Worm (Caenorhabditis elegans) whole organism, L1 larva: ENCODE data around the gene F58D2.4.

Experiments
- C04F5.9 ChIP-seq: sonication (generic microtip); optimal IDR thresholded peaks from 2 replicates; lab custom pipeline; 2016; ENCODE audit warnings: missing genetic modification characterization, missing compliant biosample characterization
- F16B12.6 ChIP-seq: fragments of 150-350 bp; optimal IDR thresholded peaks from 2 replicates; lab custom pipeline; 2014; ENCODE audit warnings: missing biosample characterization, missing genetic modification characterization
- Y116A8C.19 ChIP-seq: sonication (generic microtip); optimal IDR thresholded peaks from 2 replicates; lab custom pipeline; 2016; ENCODE audit warnings: missing compliant biosample characterization, missing genetic modification characterization, borderline replicate concordance
- alr-1 ChIP-seq: fragments of 200-800 bp; sonication (Bioruptor generic); optimal IDR thresholded peaks from 2 replicates; lab custom pipeline; 2018; ENCODE audit warnings: borderline replicate concordance, mild to moderate bottlenecking, missing genetic modification characterization, missing compliant biosample characterization
- ama-1 ChIP-seq: fragments of 150-350 bp; optimal IDR thresholded peaks from 2 replicates; lab custom pipeline; 2014
- blmp-1 ChIP-seq: fragments of 150-350 bp; optimal IDR thresholded peaks from 2 replicates; lab custom pipeline; 2014; ENCODE audit warnings: missing biosample characterization, missing genetic modification characterization
- ceh-82 ChIP-seq, 3 experiments: fragments of 150-350 bp in 1 of 3; sonication (generic microtip) in 2 of 3; optimal IDR thresholded peaks; 2 replicates each; lab custom pipeline; 2014 to 2017; ENCODE audit warnings: missing biosample characterization in 3 of 3, missing genetic modification characterization in 3 of 3
- ces-1 ChIP-seq: fragments of 150-350 bp; optimal IDR thresholded peaks from 2 replicates; lab custom pipeline; 2014; ENCODE audit warnings: missing biosample characterization, missing genetic modification reagents, missing genetic modification characterization
- dpl-1 ChIP-seq, 3 experiments: fragments of 150-350 bp in 2 of 3; sonication (generic microtip) in 1 of 3; optimal IDR thresholded peaks; 2 replicates each; lab custom pipeline; 2014 to 2017; ENCODE audit warnings: missing biosample characterization in 3 of 3, missing genetic modification characterization in 3 of 3, missing genetic modification reagents in 3 of 3
- dsc-1 ChIP-seq: sonication (generic microtip); optimal IDR thresholded peaks from 2 replicates; lab custom pipeline; 2016; ENCODE audit warnings: mild to moderate bottlenecking, missing genetic modification characterization, missing compliant biosample characterization
- efl-1 ChIP-seq, 4 experiments: fragments of 150-350 bp; optimal IDR thresholded peaks in 3 of 4; peaks in 1 of 4; 1 replicate in 1 of 4; 2 replicates in 3 of 4; lab custom pipeline; 2014; ENCODE audit warnings: missing biosample characterization in 2 of 4, missing genetic modification characterization in 2 of 4, missing genetic modification reagents in 2 of 4
- efl-3 ChIP-seq: fragments of 200-800 bp; sonication (Bioruptor generic); optimal IDR thresholded peaks from 2 replicates; lab custom pipeline; 2018; ENCODE audit warnings: mild to moderate bottlenecking, missing genetic modification characterization, missing compliant biosample characterization
- egl-13 ChIP-seq: sonication (generic microtip); optimal IDR thresholded peaks from 2 replicates; lab custom pipeline; 2016; ENCODE audit warnings: missing genotype, missing genetic modification reagents, missing genetic modification characterization, missing compliant biosample characterization
- fkh-10 ChIP-seq: sonication (generic microtip); optimal IDR thresholded peaks from 2 replicates; lab custom pipeline; 2017; ENCODE audit warnings: missing biosample characterization, missing genetic modification reagents, missing genetic modification characterization
- fkh-4 ChIP-seq: sonication (generic microtip); optimal IDR thresholded peaks from 2 replicates; lab custom pipeline; 2016; ENCODE audit warnings: missing compliant biosample characterization, missing genetic modification characterization, borderline replicate concordance
- fkh-8 ChIP-seq: sonication (generic microtip); optimal IDR thresholded peaks from 2 replicates; lab custom pipeline; 2016; ENCODE audit warnings: mild to moderate bottlenecking, missing genetic modification characterization, missing compliant biosample characterization
- hlh-17 ChIP-seq: fragments of 200-800 bp; sonication (Bioruptor generic); optimal IDR thresholded peaks from 2 replicates; lab custom pipeline; 2018; ENCODE audit warnings: missing genetic modification characterization, mild to moderate bottlenecking, missing compliant biosample characterization, moderate library complexity, borderline replicate concordance
- hlh-4 ChIP-seq: sonication (generic microtip); optimal IDR thresholded peaks from 2 replicates; lab custom pipeline; 2016; ENCODE audit warnings: mild to moderate bottlenecking, missing genetic modification characterization, missing compliant biosample characterization
- hpl-2 ChIP-seq: fragments of 150-350 bp; optimal IDR thresholded peaks from 2 replicates; lab custom pipeline; 2014; ENCODE audit warnings: missing biosample characterization, missing genetic modification reagents, missing genetic modification characterization
- irx-1 ChIP-seq: sonication (generic microtip); optimal IDR thresholded peaks from 2 replicates; lab custom pipeline; 2016; ENCODE audit warnings: missing genetic modification characterization, missing compliant biosample characterization
- jun-1 ChIP-seq: fragments of 150-350 bp; optimal IDR thresholded peaks from 2 replicates; lab custom pipeline; 2014; ENCODE audit warnings: missing biosample characterization, missing genetic modification reagents, missing genetic modification characterization
- lin-14 ChIP-seq: fragments of 200-800 bp; sonication (Bioruptor generic); optimal IDR thresholded peaks from 2 replicates; lab custom pipeline; 2018; ENCODE audit warnings: mild to moderate bottlenecking, missing genetic modification characterization, moderate library complexity, missing compliant biosample characterization
- lin-15B ChIP-seq: fragments of 150-350 bp; sonication (generic microtip); optimal IDR thresholded peaks from 3 replicates; lab custom pipeline; 2014; ENCODE audit warnings: missing biosample characterization, missing genetic modification characterization
- lin-35 ChIP-seq, 2 experiments: fragments of 150-350 bp; optimal IDR thresholded peaks; 2 replicates each; lab custom pipeline; 2014; ENCODE audit warnings: missing biosample characterization in 2 of 2, missing genetic modification characterization in 2 of 2, missing genetic modification reagents in 2 of 2
- lin-39 ChIP-seq: fragments of 150-350 bp; optimal IDR thresholded peaks from 2 replicates; lab custom pipeline; 2014; ENCODE audit warnings: missing biosample characterization, missing genetic modification reagents, missing genetic modification characterization
- lsy-2 ChIP-seq, 2 experiments: fragments of 150-350 bp; optimal IDR thresholded peaks; 2 replicates each; lab custom pipeline; 2014; ENCODE audit warnings: missing biosample characterization in 2 of 2, missing genetic modification characterization in 2 of 2
- mdl-1 ChIP-seq, 2 experiments: fragments of 150-350 bp; optimal IDR thresholded peaks; 2 replicates each; lab custom pipeline; 2014 to 2017; ENCODE audit warnings: missing biosample characterization in 2 of 2, missing genetic modification characterization in 2 of 2, inconsistent platforms in 1 of 2
- mef-2 ChIP-seq: fragments of 150-350 bp; optimal IDR thresholded peaks from 2 replicates; lab custom pipeline; 2014; ENCODE audit warnings: missing biosample characterization, missing genetic modification characterization
- mep-1 ChIP-seq: fragments of 150-350 bp; optimal IDR thresholded peaks from 2 replicates; lab custom pipeline; 2014; ENCODE audit warnings: missing biosample characterization, missing genetic modification characterization
- nhr-19 ChIP-seq: fragments of 200-800 bp; sonication (Bioruptor generic); conservative IDR thresholded peaks from 2 replicates; pipeline ENCODE4 v1.3.6; 2022; ENCODE audit warnings: missing genetic modification characterization, missing compliant biosample characterization
- nhr-20 ChIP-seq: sonication (generic microtip); optimal IDR thresholded peaks from 2 replicates; lab custom pipeline; 2016; ENCODE audit warnings: mild to moderate bottlenecking, missing genetic modification characterization, missing compliant biosample characterization
- nhr-71 ChIP-seq: sonication (generic microtip); optimal IDR thresholded peaks from 2 replicates; lab custom pipeline; 2016; ENCODE audit warnings: mild to moderate bottlenecking, missing genetic modification characterization, moderate library complexity, missing compliant biosample characterization
- nhr-85 ChIP-seq: sonication (generic microtip); peaks from one replicate; lab custom pipeline; 2016; ENCODE audit warnings: missing genetic modification characterization, inconsistent platforms, missing compliant biosample characterization
- pax-3 ChIP-seq: fragments of 200-800 bp; sonication (Bioruptor generic); optimal IDR thresholded peaks from 2 replicates; lab custom pipeline; 2018; ENCODE audit warnings: mild to moderate bottlenecking, missing genetic modification characterization, moderate library complexity, missing compliant biosample characterization
- skn-1 ChIP-seq: fragments of 150-350 bp; optimal IDR thresholded peaks from 2 replicates; lab custom pipeline; 2014; ENCODE audit warnings: missing biosample characterization, missing genetic modification characterization
- snpc-4 ChIP-seq: fragments of 150-350 bp; optimal IDR thresholded peaks from 2 replicates; lab custom pipeline; 2014; ENCODE audit warnings: missing biosample characterization, missing genetic modification characterization
- snu-23 ChIP-seq: sonication (generic microtip); optimal IDR thresholded peaks from 2 replicates; lab custom pipeline; 2016; ENCODE audit warnings: missing genetic modification characterization, missing compliant biosample characterization
- swsn-7 ChIP-seq: sonication (generic microtip); optimal IDR thresholded peaks from 2 replicates; lab custom pipeline; 2016; ENCODE audit warnings: missing genetic modification characterization, missing compliant biosample characterization
- unc-130 ChIP-seq: fragments of 150-350 bp; optimal IDR thresholded peaks from 2 replicates; lab custom pipeline; 2017; ENCODE audit warnings: missing biosample characterization, missing genetic modification characterization, inconsistent platforms
- unc-30 ChIP-seq: sonication (generic microtip); optimal IDR thresholded peaks from 2 replicates; lab custom pipeline; 2017; ENCODE audit warnings: missing biosample characterization, missing genetic modification characterization
- unc-86 ChIP-seq: sonication (generic microtip); optimal IDR thresholded peaks from 2 replicates; lab custom pipeline; 2016; ENCODE audit warnings: missing genetic modification characterization, missing compliant biosample characterization
- vab-15 ChIP-seq: sonication (generic microtip); optimal IDR thresholded peaks from 2 replicates; lab custom pipeline; 2017; ENCODE audit warnings: missing genotype, mild to moderate bottlenecking, missing genetic modification characterization, missing compliant biosample characterization
- zip-4 ChIP-seq: fragments of 200-800 bp; sonication (Bioruptor generic); optimal IDR thresholded peaks from 2 replicates; lab custom pipeline; 2018; ENCODE audit warnings: mild to moderate bottlenecking, missing genetic modification characterization, moderate library complexity, missing compliant biosample characterization
- ztf-11 ChIP-seq, 2 experiments: sonication (generic microtip); optimal IDR thresholded peaks; 2 replicates each; lab custom pipeline; 2016 to 2017; ENCODE audit warnings: missing genetic modification characterization in 2 of 2, missing biosample characterization in 1 of 2, missing compliant biosample characterization in 1 of 2
- ztf-4 ChIP-seq: fragments of 150-350 bp; optimal IDR thresholded peaks from 2 replicates; lab custom pipeline; 2014; ENCODE audit warnings: missing biosample characterization, missing genetic modification characterization

The F58D2.4 gene

DNA sequence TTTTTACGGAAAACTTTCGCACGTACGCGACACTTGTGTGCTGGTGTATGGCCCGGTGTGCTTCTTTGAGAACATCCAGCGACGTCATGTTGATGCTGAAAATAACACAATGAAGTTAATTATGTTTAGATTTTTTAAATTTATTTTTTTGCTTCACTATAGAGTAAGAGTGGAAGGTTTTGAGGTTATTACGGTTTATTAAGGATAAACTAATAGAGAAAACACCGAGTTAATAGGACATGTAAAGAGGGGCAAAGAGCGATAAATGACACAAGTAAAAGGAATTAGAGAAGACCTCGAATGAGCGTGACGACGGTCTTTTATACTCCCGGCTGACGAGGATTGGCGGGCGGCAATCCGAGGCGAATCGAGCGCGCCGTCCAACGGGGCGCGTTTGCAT lies at the start of gene F58D2.4:
TSS of gene F58D2.4 (minus strand) at position 101 of the 400 bp plus-strand sequence.
- TF ChIP-seq alr-1 (tag; lab: Kevin White, UChicago) (no peak), nhr-71 (tag; lab: Kevin White, UChicago) (no peak), snpc-4 (tag; lab: Kevin White, UChicago) (no peak), lsy-2 (tag; optimal IDR thresholded peaks at IDR 0.05; lab: Kevin White, UChicago) (no peak), ztf-11 (tag; optimal IDR thresholded peaks at IDR 0.05; lab: Kevin White, UChicago) (no peak), lin-14 (GFP tag; lab: Kevin White, UChicago) (no peak), lin-39 (tag; lab: Kevin White, UChicago) (no peak), nhr-19 (GFP tag; lab: Robert Waterston, UW) (no peak), nhr-20 (tag; lab: Kevin White, UChicago) (no peak), fkh-8 (tag; lab: Kevin White, UChicago) (no peak), fkh-4 (tag; lab: Kevin White, UChicago) (no peak), nhr-85 (tag; lab: Kevin White, UChicago) (no peak), ces-1 (GFP tag; lab: Kevin White, UChicago) (no peak), Y116A8C.19 (tag; lab: Kevin White, UChicago) (no peak), efl-1 (optimal IDR thresholded peaks at IDR 0.05; lab: Kevin White, UChicago) (no peak), efl-1 (GFP tag; optimal IDR thresholded peaks at IDR 0.05 in 1 of 2; lab: Kevin White, UChicago) (no peak), unc-30 (tag; lab: Kevin White, UChicago) (no peak), mep-1 (tag; lab: Kevin White, UChicago) (no peak), dpl-1 (GFP tag; optimal IDR thresholded peaks at IDR 0.05; lab: Kevin White, UChicago) (no peak), vab-15 (tag; lab: Kevin White, UChicago) (no peak)

- TF ChIP-seq hlh-17 (no peak), fkh-10 (GFP tag; lab: Kevin White, UChicago) (no peak), skn-1 (tag; lab: Kevin White, UChicago) (no peak), efl-1 (optimal IDR thresholded peaks at IDR 0.05; lab: Kevin White, UChicago) (no peak), efl-1 (GFP tag; optimal IDR thresholded peaks at IDR 0.05 in 1 of 2; lab: Kevin White, UChicago) (no peak), mdl-1 (tag; optimal IDR thresholded peaks at IDR 0.05; lab: Kevin White, UChicago) (no peak), irx-1 (tag; lab: Kevin White, UChicago) (no peak), C04F5.9 (tag; lab: Kevin White, UChicago) (no peak), ztf-11 (tag; optimal IDR thresholded peaks at IDR 0.05; lab: Kevin White, UChicago) (no peak), dsc-1 (tag; lab: Kevin White, UChicago) (no peak), hlh-4 (tag; lab: Kevin White, UChicago) (no peak), efl-3 (GFP tag; lab: Kevin White, UChicago) (no peak), nhr-19 (GFP tag; lab: Robert Waterston, UW) (no peak), swsn-7 (tag; lab: Kevin White, UChicago) (no peak), mef-2 (no peak)
- TF ChIP-seq, all 84 proteins: peak for 0
Measured at ce11 chrIV:13236485-13236884, 47.6 kb upstream of the F58D2.4 start, which contains the start of gene pwp-1. Gene pwp-1, minus strand, starts transcription at chrIV:13236585.

DNA sequence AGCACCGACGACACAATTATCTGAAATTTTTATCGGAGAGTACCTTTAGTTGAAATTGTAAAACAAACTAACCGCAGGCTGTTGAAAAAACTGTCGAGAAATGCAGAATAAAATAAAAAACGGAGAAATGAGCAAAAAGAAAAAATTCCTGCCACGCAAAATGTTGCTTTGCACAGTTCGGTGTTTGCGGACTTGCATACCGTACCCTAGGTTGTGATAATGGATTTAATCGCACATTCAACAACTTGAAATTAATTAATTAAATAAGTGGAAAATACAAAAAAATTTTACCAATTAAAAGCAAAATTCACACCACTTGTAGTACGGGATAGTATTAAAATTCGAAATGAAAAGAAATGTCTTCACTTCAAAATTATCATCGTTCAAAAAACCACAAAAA lies 42.5 kb upstream of the F58D2.4 start:
- TF ChIP-seq zip-4 (GFP tag; lab: Kevin White, UChicago) (no peak), lin-35 (GFP tag; optimal IDR thresholded peaks at IDR 0.05; lab: Kevin White, UChicago) (peak; percentile 51 to 77), snu-23 (peak; percentile 55), F16B12.6 (tag; lab: Kevin White, UChicago) (peak; percentile 94), efl-1 (optimal IDR thresholded peaks at IDR 0.05; lab: Kevin White, UChicago) (peak; percentile 51 to 59), efl-1 (GFP tag; optimal IDR thresholded peaks at IDR 0.05 in 1 of 2; lab: Kevin White, UChicago) (peak; percentile 65 to 82), lin-15B (tag; lab: Kevin White, UChicago) (peak; percentile 39), hpl-2 (GFP tag; lab: Kevin White, UChicago) (no peak), mdl-1 (tag; optimal IDR thresholded peaks at IDR 0.05; lab: Kevin White, UChicago) (no peak), ztf-4 (no peak), skn-1 (tag; lab: Kevin White, UChicago) (peak; percentile 6), pax-3 (tag; lab: Kevin White, UChicago) (no peak), unc-86 (tag; lab: Kevin White, UChicago) (no peak), Y116A8C.19 (tag; lab: Kevin White, UChicago) (no peak), efl-3 (GFP tag; lab: Kevin White, UChicago) (no peak), vab-15 (tag; lab: Kevin White, UChicago) (no peak), blmp-1 (tag; lab: Kevin White, UChicago) (peak; percentile 63), jun-1 (no peak), mep-1 (tag; lab: Kevin White, UChicago) (peak; percentile 63), nhr-19 (GFP tag; lab: Robert Waterston, UW) (no peak), ceh-82 (tag; optimal IDR thresholded peaks at IDR 0.05; lab: Kevin White, UChicago) (peak in 1 of 3 experiments; percentile 37), egl-13 (tag; lab: Kevin White, UChicago) (no peak), hlh-17 (no peak), ama-1 (lab: Kevin White, UChicago) (no peak), lsy-2 (tag; optimal IDR thresholded peaks at IDR 0.05; lab: Kevin White, UChicago) (peak; percentile 95 to 99), nhr-71 (tag; lab: Kevin White, UChicago) (peak; percentile 35), unc-130 (peak; percentile 79), mef-2 (no peak)
